Worm (Caenorhabditis elegans) whole organism, late embryonic: Measurements from ENCODE around the gene T07H3.8.

Experiments
- ama-1 ChIP-seq: fragments of 150-350 bp; optimal IDR thresholded peaks from 2 replicates; lab custom pipeline; 2014
- ceh-45 ChIP-seq: fragments of 200-800 bp; sonication (Bioruptor generic); IDR thresholded peaks from 2 replicates; pipeline ENCODE4 v1.3.6; 2022; ENCODE audit warnings: missing genetic modification reagents, missing genetic modification characterization, missing compliant biosample characterization
- elt-2 ChIP-seq: sonication (generic microtip); optimal IDR thresholded peaks from 2 replicates; lab custom pipeline; 2016; ENCODE audit warnings: missing genetic modification reagents, missing genetic modification characterization, missing compliant biosample characterization
- ets-4 ChIP-seq: sonication (generic microtip); optimal IDR thresholded peaks from 2 replicates; lab custom pipeline; 2016; ENCODE audit warnings: missing genetic modification characterization, missing compliant biosample characterization
- hlh-30 ChIP-seq: sonication (generic microtip); optimal IDR thresholded peaks from 2 replicates; lab custom pipeline; 2017; ENCODE audit warnings: antibody characterized with exemption, missing genetic modification characterization, missing compliant biosample characterization; ENCODE audit not compliant: insufficient read depth
- nfya-1 ChIP-seq: sonication (generic microtip); optimal IDR thresholded peaks from 2 replicates; lab custom pipeline; 2017; ENCODE audit warnings: missing genetic modification characterization, mild to moderate bottlenecking, missing compliant biosample characterization, antibody characterized with exemption, moderate library complexity
- pha-2 ChIP-seq: sonication (generic microtip); optimal IDR thresholded peaks from 2 replicates; lab custom pipeline; 2017; ENCODE audit warnings: mild to moderate bottlenecking, missing genetic modification characterization, missing compliant biosample characterization
- unc-3 ChIP-seq, 2 experiments: fragments of 200-800 bp in 1 of 2; sonication (Bioruptor generic) in 1 of 2; sonication (generic microtip) in 1 of 2; conservative IDR thresholded peaks in 1 of 2; optimal IDR thresholded peaks in 1 of 2; 2 replicates each; pipeline versions ENCODE4 v1.3.6 to Lab custom; 2016 to 2022; ENCODE audit warnings: missing compliant biosample characterization in 2 of 2, missing genetic modification characterization in 2 of 2, missing genetic modification reagents in 1 of 2
- unc-86 ChIP-seq: sonication (generic microtip); optimal IDR thresholded peaks from 2 replicates; lab custom pipeline; 2016; ENCODE audit warnings: missing genetic modification characterization, missing compliant biosample characterization

DNA sequence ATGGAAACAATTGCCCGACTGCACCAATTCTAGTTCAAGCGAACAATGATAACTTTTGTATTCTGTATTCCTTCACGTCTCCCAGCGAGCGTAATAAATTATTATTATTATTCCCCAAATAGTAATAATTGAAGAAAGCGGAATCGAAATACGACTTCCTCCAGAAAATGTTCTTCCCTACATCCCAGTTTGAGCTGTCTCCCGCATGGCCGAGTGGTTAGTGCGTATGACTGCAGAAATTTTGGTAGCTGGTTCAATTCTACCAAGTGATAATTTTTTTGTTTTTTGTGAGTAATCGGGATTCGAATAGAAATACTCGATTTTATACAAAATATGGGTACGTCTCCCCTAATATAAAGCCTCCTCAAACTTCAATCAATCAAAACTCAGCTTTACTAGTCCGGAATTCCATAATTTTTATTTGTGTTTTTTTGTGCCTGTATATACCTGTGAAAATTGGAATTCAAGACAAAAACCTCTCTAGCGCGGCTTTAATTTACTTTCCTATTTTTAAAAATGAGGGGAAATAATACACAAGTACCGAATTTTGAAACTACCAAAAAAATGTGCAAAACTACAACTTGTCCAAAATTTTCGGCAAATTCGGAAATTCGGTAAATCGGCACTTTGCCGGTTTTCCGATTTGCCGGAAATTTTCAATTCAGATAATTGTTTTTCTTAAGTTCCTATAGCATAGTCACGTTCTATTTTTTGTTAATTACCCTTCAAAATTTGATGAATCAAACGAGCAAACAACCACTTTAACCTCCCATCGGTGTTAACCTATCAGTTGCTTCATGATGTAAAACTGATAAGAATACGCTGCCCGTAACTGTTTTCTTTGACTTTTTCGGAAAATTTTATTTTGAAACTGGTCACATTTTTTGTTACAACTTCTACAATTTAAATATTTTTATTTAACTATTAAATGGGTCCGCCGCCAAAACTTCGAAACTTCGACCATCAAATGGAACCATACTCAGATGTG lies 11.0 kb downstream of the T07H3.8 start, which contains the start of gene bath-46:
- no peak for TF ChIP-seq unc-3 (GFP tag; conservative IDR thresholded peaks at IDR 0.05; lab: Robert Waterston, UW)
- no peak for TF ChIP-seq unc-3 (tag; optimal IDR thresholded peaks at IDR 0.05; lab: Kevin White, UChicago)
- no peak for TF ChIP-seq ceh-45 (GFP tag; lab: Robert Waterston, UW)
- TF ChIP-seq ets-4 (tag; lab: Kevin White, UChicago): no peak
- no peak for TF ChIP-seq unc-86 (tag; lab: Kevin White, UChicago)
- TF ChIP-seq elt-2 (tag; lab: Kevin White, UChicago): no peak
- TF ChIP-seq ama-1 (lab: Kevin White, UChicago): no peak
- no peak for TF ChIP-seq pha-2 (tag; lab: Kevin White, UChicago)
- no peak for TF ChIP-seq nfya-1 (tag; lab: Kevin White, UChicago)
- TF ChIP-seq hlh-30: no peak
